Fruit fly (Drosophila melanogaster) whole organism, adult: Measurements from ENCODE around the gene CG12147.

Experiments used
- CG14711 ChIP-seq: fragments of 200-800 bp; sonication (Bioruptor generic); optimal IDR thresholded peaks from 2 replicates; lab custom pipeline; 2018; ENCODE audit warnings: missing biosample characterization, mild to moderate bottlenecking, missing genetic modification characterization, moderate library complexity
- CG1620 ChIP-seq: fragments of 200-800 bp; sonication (Bioruptor generic); optimal IDR thresholded peaks from 2 replicates; lab custom pipeline; 2016; ENCODE audit warnings: missing biosample characterization, missing genetic modification characterization
- CG7045 ChIP-seq: fragments of 200-800 bp; sonication (Bioruptor generic); optimal IDR thresholded peaks from 2 replicates; lab custom pipeline; 2017; ENCODE audit warnings: missing biosample characterization, mild to moderate bottlenecking, missing genetic modification characterization
- CG7101 ChIP-seq: fragments of 200-800 bp; sonication (Bioruptor generic); optimal IDR thresholded peaks from 2 replicates; lab custom pipeline; 2018; ENCODE audit warnings: missing biosample characterization, mild to moderate bottlenecking, missing genetic modification characterization, moderate library complexity
- Clk ChIP-seq: fragments of 200-800 bp; sonication (Bioruptor generic); optimal IDR thresholded peaks from 2 replicates; lab custom pipeline; 2017; ENCODE audit warnings: missing biosample characterization, missing genetic modification characterization
- Hr96 ChIP-seq: fragments of 200-800 bp; sonication (Bioruptor generic); optimal IDR thresholded peaks from 2 replicates; lab custom pipeline; 2016; ENCODE audit warnings: missing biosample characterization, missing genetic modification characterization
- Mnt ChIP-seq: fragments of 200-800 bp; sonication (Bioruptor generic); optimal IDR thresholded peaks from 2 replicates; lab custom pipeline; 2016; ENCODE audit warnings: missing biosample characterization, mild to moderate bottlenecking, missing genetic modification characterization
- cic ChIP-seq: fragments of 200-800 bp; sonication (Bioruptor generic); optimal IDR thresholded peaks from 2 replicates; lab custom pipeline; 2017; ENCODE audit warnings: missing biosample characterization, mild to moderate bottlenecking, missing genetic modification characterization, moderate library complexity
- kay ChIP-seq: fragments of 200-800 bp; sonication (Bioruptor generic); peaks from one replicate; lab custom pipeline; 2016; ENCODE audit warnings: missing biosample characterization, missing genetic modification characterization, borderline replicate concordance
- pad ChIP-seq: fragments of 200-800 bp; sonication (Bioruptor generic); optimal IDR thresholded peaks from 3 replicates; lab custom pipeline; 2017; ENCODE audit warnings: missing biosample characterization, missing genetic modification characterization, mild to moderate bottlenecking, moderate library complexity, missing genetic modification reagents
- toe ChIP-seq: fragments of 200-800 bp; sonication (Bioruptor generic); optimal IDR thresholded peaks from 2 replicates; lab custom pipeline; 2016; ENCODE audit warnings: missing biosample characterization, missing genetic modification characterization

DNA sequence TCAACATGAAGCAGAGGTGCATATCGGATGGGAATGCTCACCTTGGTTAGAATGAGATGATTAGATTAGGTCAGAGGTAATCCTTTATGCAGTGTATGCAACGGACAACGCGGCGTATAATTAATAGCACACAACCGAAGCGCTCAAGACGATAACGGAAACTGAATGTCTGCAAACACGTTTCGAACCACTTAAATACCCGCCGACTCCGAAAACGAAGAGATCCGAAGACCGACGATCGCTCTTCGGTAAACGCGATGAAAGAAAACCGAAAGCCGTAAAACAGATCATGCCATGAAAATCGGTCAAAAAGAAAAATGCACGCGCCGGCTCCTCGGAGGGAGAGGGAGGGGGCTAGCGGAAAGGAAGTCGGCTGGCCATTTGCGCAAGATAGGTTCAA is 23.1 kb downstream of the CG12147 start, which contains the start of gene CG2663:
- TF ChIP-seq CG7101 (tag; lab: Kevin White, UChicago) (no peak), pad (GFP tag; lab: Kevin White, UChicago) (no peak), Mnt (GFP tag; lab: Kevin White, UChicago) (no peak), CG7045 (GFP tag; lab: Kevin White, UChicago) (no peak), kay (no peak), toe (GFP tag; lab: Kevin White, UChicago) (no peak), Clk (no peak), CG1620 (no peak), cic (GFP tag; lab: Kevin White, UChicago) (no peak), CG14711 (tag; lab: Kevin White, UChicago) (no peak), Hr96 (GFP tag; lab: Kevin White, UChicago) (no peak)
